Worm (Caenorhabditis elegans): ENCODE results near the gene M02D8.7.

The M02D8.7 gene

DNA sequence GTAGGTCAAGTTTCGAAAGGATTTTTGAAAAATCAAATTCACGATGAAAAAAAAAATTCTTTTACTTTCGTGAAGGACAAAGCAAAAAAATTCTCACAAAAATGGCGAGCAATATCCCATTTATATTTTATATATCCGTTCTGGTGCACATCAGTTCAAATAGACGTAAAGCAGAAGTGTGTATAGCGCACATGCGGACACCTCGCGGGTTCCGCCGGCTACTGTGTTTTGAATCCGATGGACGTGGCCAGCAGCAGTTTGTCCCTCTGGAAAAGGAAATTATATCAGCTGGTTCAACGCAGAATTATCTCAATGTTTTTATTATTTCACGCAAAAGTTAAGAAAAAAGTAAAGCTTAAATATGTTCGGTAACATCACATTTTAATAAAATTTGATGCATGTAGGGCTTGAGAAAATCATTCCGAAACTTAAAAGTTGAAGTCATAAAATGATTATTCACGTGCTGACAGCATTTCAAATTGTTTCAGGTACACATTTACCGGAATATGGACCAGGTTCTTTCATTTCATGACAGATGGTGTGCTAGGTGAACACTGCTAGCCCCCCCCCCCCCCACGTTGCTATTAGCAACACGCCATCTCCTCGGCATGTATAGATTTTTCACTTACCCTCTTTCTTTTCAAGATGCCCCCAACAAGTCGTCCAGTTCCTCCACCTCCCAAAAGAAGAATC lies 39.0 kb downstream of the M02D8.7 start, which contains the start of gene jbts-14:
jbts-14 (plus strand) TSS at position 643 of the 693 bp plus-strand sequence.
- TF ChIP-seq unc-130 (GFP tag; optimal IDR thresholded peaks at IDR 0.05) = no peak
- peak; percentile 86 for TF ChIP-seq snpc-1.1 (tag; optimal IDR thresholded peaks at IDR 0.05; ENCODE audit: insufficient read depth)
- no peak for TF ChIP-seq nhr-179 (tag; optimal IDR thresholded peaks at IDR 0.05)
- TF ChIP-seq F10E7.11 (tag; optimal IDR thresholded peaks at IDR 0.05) = no peak
- no peak for TF ChIP-seq efl-1 (GFP tag; optimal IDR thresholded peaks at IDR 0.05)
- peak; percentile 63 for TF ChIP-seq snpc-4 (GFP tag; optimal IDR thresholded peaks at IDR 0.05)
- TF ChIP-seq snpc-4 (tag; optimal IDR thresholded peaks at IDR 0.05) = peak in 2 of 4 experiments; percentile 80 to 90
- no peak for TF ChIP-seq nhr-90 (tag; optimal IDR thresholded peaks at IDR 0.05)
- TF ChIP-seq ceh-79 (tag; optimal IDR thresholded peaks at IDR 0.05) = no peak
- TF ChIP-seq fkh-3 (tag; optimal IDR thresholded peaks at IDR 0.05) = no peak
- no peak for TF ChIP-seq attf-3 (GFP tag; conservative IDR thresholded peaks at IDR 0.05)
- no peak for TF ChIP-seq hrde-1 (tag; optimal IDR thresholded peaks at IDR 0.05; ENCODE audit: borderline replicate concordance)
- peak; percentile 30 for TF ChIP-seq snpc-3.4 (tag; optimal IDR thresholded peaks at IDR 0.05)

- TF ChIP-seq madf-8 (GFP tag; conservative IDR thresholded peaks at IDR 0.05) (no peak), egl-44 (GFP tag; IDR thresholded peaks at IDR 0.05) (no peak), hrde-1 (tag; optimal IDR thresholded peaks at IDR 0.05; ENCODE audit: borderline replicate concordance) (no peak), F10E7.11 (tag; optimal IDR thresholded peaks at IDR 0.05) (no peak), T07F8.4 (tag; optimal IDR thresholded peaks at IDR 0.05) (no peak), snpc-4 (GFP tag; optimal IDR thresholded peaks at IDR 0.05) (no peak), snpc-4 (tag; optimal IDR thresholded peaks at IDR 0.05) (no peak), mxl-1 (tag; optimal IDR thresholded peaks at IDR 0.05) (no peak), madf-10 (tag; optimal IDR thresholded peaks at IDR 0.05) (no peak), ztf-28 (GFP tag; IDR thresholded peaks at IDR 0.05) (no peak)
Measured at ce11 chrX:8697517-8697916, 45.3 kb downstream of the M02D8.7 start, which contains the start of gene frpr-8. frpr-8 (plus strand) TSS chrX:8697817.

All from whole organism, young adult.